Fruit fly (Drosophila melanogaster): ENCODE results near the gene dpy.

- TF ChIP-seq CG13204 (GFP tag; optimal IDR thresholded peaks at IDR 0.05) (no peak), Pif1A (GFP tag; optimal IDR thresholded peaks at IDR 0.05) (no peak)
Measured at dm6 chr2L:4521328-4521727, 92.8 kb downstream of the dpy start.
